Fruit fly (Drosophila melanogaster): ENCODE data around the gene Atg8a.
A peak's percentile ranks its signal among the peaks of the same experiment; 100 is the strongest.

The Atg8a gene

dm6 chrX:10739614-10740436 is 28.3 kb downstream of the Atg8a start:
- TF ChIP-seq noc (tag; optimal IDR thresholded peaks at IDR 0.05) = peak; percentile 3

dm6 chrX:10738835-10739371 is 29.2 kb downstream of the Atg8a start:
- TF ChIP-seq noc (tag; optimal IDR thresholded peaks at IDR 0.05) = no peak

DNA sequence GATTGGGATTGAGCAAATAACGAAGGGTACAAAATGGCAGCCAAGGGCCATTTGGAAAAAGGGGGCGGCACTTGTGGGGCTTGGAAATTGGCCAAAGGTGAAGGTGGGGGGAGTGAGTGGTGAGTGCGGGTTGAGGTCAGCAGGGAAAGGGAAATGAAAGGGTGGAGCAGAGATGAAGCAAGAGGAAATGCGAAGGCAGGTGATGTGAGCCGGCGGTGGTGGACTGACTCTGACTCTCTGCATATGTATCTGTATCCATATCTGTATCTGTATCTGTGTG is 30.0 kb downstream of the Atg8a start:
- no peak for TF ChIP-seq noc (tag; optimal IDR thresholded peaks at IDR 0.05)

dm6 chrX:10737422-10738150 is 30.6 kb downstream of the Atg8a start:
- peak; percentile 50 for TF ChIP-seq noc (tag; optimal IDR thresholded peaks at IDR 0.05)

- TF ChIP-seq noc (tag; optimal IDR thresholded peaks at IDR 0.05) = no peak
These were observed 32.3 kb downstream of the Atg8a start for dm6 chrX:10735682-10736353.

DNA sequence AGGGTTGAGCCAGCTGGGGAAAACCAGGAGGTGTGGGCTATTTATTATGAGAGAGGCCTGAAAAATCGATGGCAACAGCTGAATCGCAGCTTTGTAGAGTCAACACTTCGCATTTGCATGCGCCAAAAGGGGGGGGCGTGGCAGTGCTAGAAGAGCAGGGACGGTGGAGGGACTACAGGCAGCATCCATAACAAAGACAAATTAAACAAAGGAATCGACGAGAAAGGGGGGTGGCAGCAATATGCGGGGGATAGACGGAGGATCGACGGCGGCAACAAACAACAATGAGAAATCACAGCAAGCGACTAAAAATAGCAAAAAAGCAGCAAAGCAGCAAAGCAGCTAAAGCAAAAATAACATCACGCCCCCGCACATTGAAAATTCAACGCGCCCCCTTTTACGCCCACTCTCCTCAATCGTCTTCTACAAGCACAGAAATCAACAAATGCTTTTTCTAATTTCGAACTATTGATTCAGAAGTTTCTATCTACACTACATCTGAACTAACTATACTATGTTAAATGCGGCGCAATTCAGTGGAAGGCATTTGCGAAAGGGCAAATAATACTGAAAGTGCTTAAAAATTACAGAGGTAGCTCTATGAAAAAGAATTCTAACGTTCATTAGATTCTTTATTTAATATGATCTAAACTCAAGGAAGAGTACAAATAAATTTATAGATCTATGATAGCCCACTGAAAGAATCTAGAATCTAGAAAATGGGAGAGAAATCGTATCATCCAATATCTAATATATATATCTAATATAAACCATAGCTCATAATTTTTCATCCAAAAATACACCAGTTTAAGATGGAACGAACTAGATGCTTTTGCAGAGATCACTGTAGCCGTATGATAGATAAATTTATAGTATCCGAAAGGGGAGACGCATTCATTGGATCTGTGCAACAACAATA is 33.1 kb downstream of the Atg8a start:
- TF ChIP-seq noc (tag; optimal IDR thresholded peaks at IDR 0.05) = no peak

DNA sequence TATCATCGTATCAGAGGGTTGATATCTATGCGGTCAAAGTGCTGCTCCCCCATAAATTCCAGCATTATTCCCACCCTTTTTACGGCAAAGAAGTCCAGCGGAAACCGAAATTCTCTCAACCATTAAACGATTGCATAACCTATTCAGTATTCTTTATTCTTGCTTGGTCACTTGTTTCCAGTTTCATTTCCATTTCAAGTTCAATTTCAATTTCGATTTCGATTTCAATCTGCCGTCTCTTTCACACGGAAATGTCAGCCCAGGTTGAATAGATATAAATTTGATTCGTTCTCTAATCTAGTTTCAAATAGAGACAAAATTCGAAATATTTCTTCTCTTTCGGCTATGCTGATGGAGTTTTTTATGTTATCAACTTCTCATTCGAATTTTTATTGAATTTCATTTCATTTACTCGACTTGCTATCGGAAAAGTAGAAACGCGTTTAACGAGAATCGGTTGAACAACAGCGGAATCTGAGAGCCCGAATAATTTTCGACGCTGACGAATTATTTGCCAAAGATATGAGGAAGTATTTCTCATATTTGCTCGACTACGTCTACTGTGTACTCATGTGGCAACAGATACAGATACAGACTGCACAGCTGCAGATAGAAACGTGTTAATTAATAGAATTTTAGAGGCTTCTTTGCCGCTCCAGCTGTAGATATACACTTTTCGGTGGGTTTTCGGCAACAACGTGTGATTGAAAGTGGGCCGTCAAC is 35.2 kb downstream of the Atg8a start:
- no peak for TF ChIP-seq noc (tag; optimal IDR thresholded peaks at IDR 0.05)

- no peak for TF ChIP-seq noc (tag; optimal IDR thresholded peaks at IDR 0.05)
These were observed 36.3 kb downstream of the Atg8a start for dm6 chrX:10731801-10732200.

- no peak for TF ChIP-seq noc (tag; optimal IDR thresholded peaks at IDR 0.05)
These were observed 36.8 kb downstream of the Atg8a start for dm6 chrX:10731357-10731756.

DNA sequence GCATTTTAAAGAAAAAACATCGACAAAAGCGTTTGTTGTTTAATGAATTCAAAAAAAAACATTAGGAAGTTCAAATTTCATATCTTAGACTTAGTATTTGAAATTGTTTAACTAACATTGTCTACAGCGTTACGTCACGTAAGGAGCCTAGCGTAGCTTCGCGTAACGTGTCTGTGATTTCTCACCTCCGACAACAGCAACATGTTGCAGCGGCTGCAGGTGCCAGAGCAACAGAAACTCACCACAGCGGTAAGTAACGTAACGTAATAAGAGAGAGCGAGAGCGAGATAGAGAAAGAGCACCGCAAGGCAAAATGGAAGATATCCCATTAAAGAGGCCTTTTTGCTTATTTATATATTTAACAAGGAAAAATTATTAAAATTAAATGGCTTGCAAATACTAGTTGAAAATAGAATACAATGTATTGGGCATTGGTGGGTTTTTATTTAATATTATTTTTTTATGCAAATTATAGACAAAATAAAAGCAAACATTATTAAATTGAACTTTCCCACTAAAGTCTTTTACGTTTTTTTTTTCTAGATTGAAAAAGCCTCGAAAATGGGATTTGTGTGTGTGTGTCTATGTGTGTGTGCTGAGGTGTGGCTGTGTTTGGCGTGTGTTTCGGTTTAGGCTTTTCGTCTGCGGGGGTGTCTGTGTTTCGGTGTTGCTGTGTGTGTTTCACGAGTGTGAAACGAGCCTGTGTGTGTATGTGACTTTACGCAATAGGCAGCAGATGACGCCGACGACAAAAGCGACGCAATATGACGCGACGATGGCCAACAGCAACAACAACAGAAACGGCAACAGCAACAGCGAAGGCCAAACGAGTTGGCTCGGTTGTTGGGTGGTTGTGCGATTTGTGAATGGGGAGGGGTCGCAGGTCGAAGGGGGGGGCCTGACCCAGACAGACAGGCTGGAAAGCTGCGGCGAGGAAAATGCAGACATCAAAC is 37.9 kb downstream of the Atg8a start:
- no peak for TF ChIP-seq noc (tag; optimal IDR thresholded peaks at IDR 0.05)

DNA sequence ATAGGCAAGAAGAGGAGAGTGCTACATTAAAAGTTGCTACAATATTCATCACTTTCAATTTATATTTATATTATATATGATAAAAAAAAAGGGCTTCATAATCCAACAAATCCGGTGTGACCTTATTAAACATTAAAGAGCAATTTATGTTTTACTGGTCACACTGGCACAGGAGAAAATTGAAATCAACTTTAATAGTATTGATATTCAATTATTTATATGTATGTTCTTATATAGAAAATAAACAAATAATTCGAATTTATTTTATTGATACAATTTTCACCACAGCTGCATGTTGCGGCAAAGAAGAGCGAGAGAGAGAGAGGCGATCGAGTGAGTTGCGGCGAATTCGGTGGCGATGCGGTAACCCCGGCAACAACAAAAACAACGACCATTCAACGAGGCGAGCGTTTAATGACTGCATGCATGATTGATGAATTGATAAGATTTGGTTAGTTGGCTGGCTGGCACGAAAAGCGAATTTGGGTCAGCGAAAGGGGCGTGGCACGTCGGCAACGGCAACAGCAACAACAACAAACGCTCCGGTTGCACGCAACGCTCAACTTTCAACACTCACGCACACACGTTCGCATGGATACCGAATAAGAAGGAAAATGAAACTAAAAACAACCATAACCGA is 38.8 kb downstream of the Atg8a start:
- TF ChIP-seq noc (tag; optimal IDR thresholded peaks at IDR 0.05) = no peak

DNA sequence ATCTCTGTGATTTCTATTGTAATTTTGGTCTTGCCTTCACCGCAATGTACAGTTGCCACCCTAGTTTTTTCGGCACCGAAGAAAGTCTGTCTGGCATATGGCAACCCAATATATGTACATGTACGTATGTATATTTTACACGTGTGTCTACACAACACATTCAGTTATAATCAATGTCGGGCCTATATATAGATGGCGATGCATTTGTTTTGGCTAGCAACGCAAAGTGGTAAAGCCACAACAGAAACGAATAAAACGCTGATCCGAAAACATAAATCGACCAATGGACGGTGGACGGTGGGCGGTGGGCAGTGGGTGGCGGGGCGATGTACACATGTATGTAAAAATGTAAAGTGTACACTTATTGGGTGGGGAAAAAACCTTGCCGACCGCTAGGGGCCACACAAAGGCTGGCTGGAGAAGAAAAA is 39.6 kb downstream of the Atg8a start:
- no peak for TF ChIP-seq noc (tag; optimal IDR thresholded peaks at IDR 0.05)

- no peak for TF ChIP-seq noc (tag; optimal IDR thresholded peaks at IDR 0.05)
These were observed 40.1 kb downstream of the Atg8a start for dm6 chrX:10728024-10728423.

Measured in whole organism, larva.